Fruit fly (Drosophila melanogaster) ovary, adult (tissue): ENCODE measurements around the gene Cdk7.

Source experiments
- CG17801 ChIP-seq: fragments of 200-800 bp; optimal IDR thresholded peaks from 2 replicates; lab custom pipeline; 2019; ENCODE audit warnings: missing biosample characterization, mild to moderate bottlenecking, missing genetic modification characterization, moderate library complexity; ENCODE audit not compliant: partially characterized antibody

Cdk7 gene

DNA sequence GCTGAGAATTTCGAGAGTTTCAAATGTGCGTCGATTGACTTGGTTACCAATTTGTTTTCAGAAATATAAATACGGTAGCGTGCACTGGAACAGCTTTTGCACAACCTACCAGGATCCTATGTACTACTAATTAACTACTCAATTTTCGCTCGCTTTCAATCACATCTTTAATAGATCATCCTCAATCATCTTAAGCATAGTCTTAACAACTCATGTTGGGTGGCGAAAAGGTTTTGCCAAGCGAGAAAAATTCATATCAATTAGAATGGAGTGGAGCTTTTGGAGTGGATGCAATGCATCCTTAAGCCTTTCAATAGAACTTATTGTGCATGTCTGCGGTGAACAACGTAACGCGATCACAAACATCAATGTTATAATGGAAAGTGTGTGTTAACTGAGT lies 1.5 kb downstream of the Cdk7 start, which contains the start of gene CG17764:
CG17764 (minus strand) TSS at position 101 of the 400 bp plus-strand sequence.
- TF ChIP-seq CG17801 (GFP tag; lab: Kevin White, UChicago), result no peak

DNA sequence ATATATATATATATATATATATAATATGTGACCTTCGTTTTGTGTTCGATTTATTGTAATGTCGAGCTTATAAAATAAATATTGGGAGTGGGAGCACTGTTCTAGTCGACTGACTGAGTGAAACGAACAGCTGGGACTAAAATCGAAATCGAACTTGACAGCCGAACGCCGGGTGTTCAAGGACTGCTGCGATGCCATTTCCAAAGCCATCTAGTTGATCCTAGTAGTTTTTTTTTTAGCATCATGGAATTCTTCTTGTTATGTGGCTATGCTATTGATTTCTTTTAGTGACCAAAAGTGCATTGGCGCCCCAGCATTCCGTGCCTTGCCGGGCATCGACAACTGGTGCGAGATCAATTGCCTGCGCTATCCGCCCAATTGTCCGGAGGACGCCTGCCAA lies 3.2 kb downstream of the Cdk7 start, which contains the start of gene CG3323:
CG3323 (minus strand) TSS at position 101 of the 400 bp plus-strand sequence.
- TF ChIP-seq CG17801 (GFP tag; lab: Kevin White, UChicago), result no peak

DNA sequence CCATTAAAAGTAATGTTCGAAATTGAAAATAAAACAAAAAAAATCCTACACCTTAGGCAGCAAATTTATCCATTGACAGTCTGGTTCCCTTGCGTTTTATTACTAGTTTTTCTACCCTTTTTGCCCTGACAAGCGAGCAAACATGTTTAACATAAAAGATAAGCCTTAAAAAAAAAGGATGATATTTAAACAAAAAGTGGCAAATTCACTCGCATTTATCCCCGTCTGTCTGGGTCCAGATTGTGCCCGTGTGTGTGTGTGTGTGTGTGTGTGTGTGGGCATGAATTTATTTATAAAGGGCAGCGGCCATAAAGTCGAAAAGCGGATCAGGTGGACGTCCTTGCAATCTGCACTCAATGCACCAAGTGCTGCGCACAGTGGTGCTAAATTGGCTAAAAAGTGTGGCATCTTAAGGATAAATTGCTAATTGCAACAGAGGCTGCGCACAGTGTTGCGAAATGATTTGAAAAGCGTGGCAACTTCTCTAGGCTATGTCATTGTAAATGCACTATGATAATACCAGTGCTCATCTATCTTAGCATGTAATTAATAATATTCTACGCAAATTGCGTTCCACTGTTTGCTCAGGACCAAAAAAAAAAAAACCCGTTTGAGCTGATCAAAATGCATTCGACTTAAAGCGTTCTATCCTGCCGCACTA lies 8.0 kb downstream of the Cdk7 start:
- TF ChIP-seq CG17801 (GFP tag; lab: Kevin White, UChicago), result no peak

DNA sequence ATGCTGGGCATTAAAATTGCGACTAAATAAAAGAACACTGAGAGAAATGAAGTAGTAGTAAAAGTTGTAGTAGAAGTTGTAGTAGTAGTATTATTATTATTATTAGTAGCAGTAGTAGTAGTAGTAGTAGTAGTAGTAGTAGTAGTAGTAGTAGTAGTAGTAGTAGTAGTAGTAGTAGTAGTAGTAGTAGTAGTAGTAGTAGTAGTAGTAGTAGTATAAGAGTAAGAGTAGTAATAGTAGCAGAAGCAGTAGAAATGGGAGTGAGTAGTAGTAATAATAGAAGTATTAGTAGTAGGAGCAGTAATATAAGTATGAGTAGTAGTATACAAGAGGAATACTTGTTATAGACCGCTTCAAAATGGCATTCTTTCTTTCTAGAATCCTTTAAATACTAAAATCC lies 8.8 kb downstream of the Cdk7 start:
- no peak for TF ChIP-seq CG17801 (GFP tag; lab: Kevin White, UChicago)

DNA sequence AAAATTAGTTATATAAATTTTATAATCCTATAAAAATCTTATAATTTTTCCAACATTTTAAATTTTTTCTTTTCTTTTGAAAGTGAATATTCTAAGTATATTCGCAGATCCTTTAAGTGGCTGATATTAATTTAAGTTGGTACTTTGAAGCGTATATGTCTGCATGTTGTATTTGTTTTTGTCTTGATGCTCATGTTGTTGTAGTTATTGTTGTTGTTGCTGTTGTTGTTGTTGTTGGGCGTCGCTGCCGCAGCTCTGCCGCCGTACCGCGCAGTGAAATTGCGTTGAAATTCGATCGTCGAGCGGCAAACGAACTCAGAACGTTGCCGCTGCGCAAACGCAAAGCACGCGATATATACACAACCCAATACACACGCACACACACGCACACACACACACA lies 13.0 kb downstream of the Cdk7 start, which contains the start of gene CG42749:
CG42749 (plus strand) TSS at position 301 of the 400 bp plus-strand sequence.
- no peak for TF ChIP-seq CG17801 (GFP tag; lab: Kevin White, UChicago)

DNA sequence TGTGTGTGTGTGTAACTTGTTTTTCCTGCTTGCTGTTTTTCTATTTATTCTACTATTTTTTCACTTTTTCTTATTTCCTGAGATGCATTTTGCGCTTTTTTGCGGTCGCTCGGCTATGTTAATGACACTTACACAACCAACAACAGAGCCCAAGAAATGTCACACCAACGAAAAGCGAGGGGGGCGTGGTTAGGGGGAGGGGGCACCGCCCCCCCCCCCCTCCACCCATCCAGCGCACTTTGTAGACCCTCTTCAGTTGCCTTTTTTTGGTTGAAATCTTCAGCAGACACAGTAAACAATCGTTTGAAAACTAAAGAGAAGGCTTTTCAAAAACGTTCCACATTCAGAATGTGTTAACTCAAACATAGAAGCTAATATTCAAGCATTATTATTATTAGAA lies 15.6 kb downstream of the Cdk7 start:
- TF ChIP-seq CG17801 (GFP tag; lab: Kevin White, UChicago), result no peak

DNA sequence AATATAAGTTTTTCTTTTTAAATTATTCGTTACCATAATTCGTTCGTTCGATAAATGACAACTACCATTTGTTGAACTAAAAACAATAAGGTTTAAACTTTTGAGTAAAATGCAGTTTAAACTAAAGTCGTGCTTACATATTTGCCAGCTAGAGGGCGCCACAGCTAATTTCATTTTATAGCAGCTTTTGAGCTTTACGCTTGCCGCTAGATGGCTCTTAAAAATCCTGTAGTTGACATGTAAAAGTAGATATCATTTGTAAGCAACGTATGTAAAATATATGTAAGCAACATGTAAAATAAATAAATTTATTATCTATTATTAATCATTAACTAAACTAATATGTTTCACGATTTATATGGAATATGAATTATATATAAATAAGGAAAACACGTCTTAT lies 19.1 kb downstream of the Cdk7 start:
- no peak for TF ChIP-seq CG17801 (GFP tag; lab: Kevin White, UChicago)

DNA sequence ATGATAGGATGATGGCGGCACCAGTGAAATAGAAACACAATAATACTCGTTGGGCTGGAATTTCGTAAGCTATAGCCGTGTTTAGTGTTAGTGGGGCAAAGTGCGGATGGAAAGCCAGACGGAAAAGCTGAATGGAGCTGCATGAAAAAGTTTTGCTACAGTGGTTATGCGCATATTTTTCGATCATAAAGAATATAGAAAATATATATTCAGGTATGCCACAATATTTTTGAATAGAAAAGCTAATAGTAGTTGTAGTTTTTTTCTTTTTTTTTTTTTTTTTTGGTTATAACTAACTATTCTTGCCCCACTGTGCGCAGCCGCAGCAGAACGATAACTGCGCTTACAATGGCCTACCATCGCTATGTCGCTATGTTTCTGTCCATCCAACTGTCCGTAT lies 22.3 kb downstream of the Cdk7 start:
- TF ChIP-seq CG17801 (GFP tag; lab: Kevin White, UChicago), result no peak

DNA sequence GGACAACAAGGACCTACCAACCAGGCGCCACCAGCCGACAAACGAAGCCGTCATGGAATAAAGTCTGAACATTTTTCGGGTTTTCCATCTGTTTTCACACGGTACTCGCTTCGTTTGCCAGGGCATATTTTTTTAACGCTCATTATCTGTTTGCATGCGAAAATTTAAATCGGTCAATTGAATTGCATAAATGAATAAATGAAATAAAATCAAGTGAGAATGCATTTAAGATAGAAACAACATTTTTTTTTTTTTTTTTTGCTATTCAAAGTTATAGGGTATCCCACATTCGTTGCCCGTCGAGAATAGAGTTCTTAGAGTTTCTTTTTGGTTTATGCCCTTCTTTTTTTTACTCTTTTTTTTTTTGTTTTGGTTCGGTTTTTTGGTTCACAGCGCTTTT lies 22.9 kb downstream of the Cdk7 start:
- TF ChIP-seq CG17801 (GFP tag; lab: Kevin White, UChicago), result no peak
